Fruit fly (Drosophila melanogaster): Measurements from ENCODE around the gene CG14511.

dm6 chr3R:29146710-29147109 is at the start of gene CG14511:
- no peak for TF ChIP-seq Crg-1 (GFP tag; optimal IDR thresholded peaks at IDR 0.05)
- TF ChIP-seq CG12768 (GFP tag; optimal IDR thresholded peaks at IDR 0.05) = no peak
- no peak for TF ChIP-seq Mnt (GFP tag; optimal IDR thresholded peaks at IDR 0.05)
- TF ChIP-seq CG7101 (tag; optimal IDR thresholded peaks at IDR 0.05) = no peak
- no peak for TF ChIP-seq CG5204 (GFP tag; optimal IDR thresholded peaks at IDR 0.05)

Data from whole organism, adult.